Fruit fly (Drosophila melanogaster) whole organism, prepupa: Measurements from ENCODE around the gene wdn.

Experiments
- CG10631 ChIP-seq: fragments of 200-800 bp; sonication (Bioruptor generic); optimal IDR thresholded peaks from 2 replicates; lab custom pipeline; 2016; ENCODE audit warnings: missing biosample characterization, missing genetic modification characterization
- CG11294 ChIP-seq: fragments of 200-800 bp; sonication (Bioruptor generic); IDR thresholded peaks from 2 replicates; pipeline ENCODE4 v1.3.6; 2022; ENCODE audit warnings: missing biosample characterization, missing genetic modification characterization
- CG11902 ChIP-seq: fragments of 200-800 bp; sonication (Bioruptor generic); optimal IDR thresholded peaks from 3 replicates; lab custom pipeline; 2016; ENCODE audit warnings: missing biosample characterization, missing genetic modification characterization
- CG15336 ChIP-seq: fragments of 200-800 bp; sonication (Bioruptor generic); IDR thresholded peaks from 2 replicates; pipeline ENCODE4 v1.3.6; 2022; ENCODE audit warnings: missing biosample characterization, missing genetic modification characterization
- CG1621 ChIP-seq: fragments of 200-800 bp; sonication (Bioruptor generic); optimal IDR thresholded peaks from 3 replicates; lab custom pipeline; 2018; ENCODE audit warnings: missing biosample characterization, mild to moderate bottlenecking, missing genetic modification characterization
- CG16779 ChIP-seq: fragments of 200-800 bp; sonication (Bioruptor generic); optimal IDR thresholded peaks from 3 replicates; lab custom pipeline; 2017; ENCODE audit warnings: missing biosample characterization, mild to moderate bottlenecking, missing genetic modification characterization
- CG31627 ChIP-seq: fragments of 200-800 bp; sonication (Bioruptor generic); optimal IDR thresholded peaks from 3 replicates; lab custom pipeline; 2016; ENCODE audit warnings: missing biosample characterization, missing genetic modification characterization
- CG32006 ChIP-seq: fragments of 200-800 bp; sonication (Bioruptor generic); optimal IDR thresholded peaks from 3 replicates; lab custom pipeline; 2017; ENCODE audit warnings: missing biosample characterization, mild to moderate bottlenecking, missing genetic modification characterization
- CG34406 ChIP-seq: fragments of 200-800 bp; sonication (Bioruptor generic); optimal IDR thresholded peaks from 3 replicates; lab custom pipeline; 2016; ENCODE audit warnings: missing biosample characterization, missing genetic modification characterization
- CG3919 ChIP-seq: fragments of 200-800 bp; sonication (Bioruptor generic); optimal IDR thresholded peaks from 3 replicates; lab custom pipeline; 2016; ENCODE audit warnings: missing biosample characterization, missing genetic modification characterization
- CG4318 ChIP-seq: fragments of 200-800 bp; sonication (Bioruptor generic); optimal IDR thresholded peaks from 3 replicates; lab custom pipeline; 2017; ENCODE audit warnings: missing biosample characterization, mild to moderate bottlenecking, missing genetic modification characterization
- CG6808 ChIP-seq: fragments of 200-800 bp; sonication (Bioruptor generic); optimal IDR thresholded peaks from 3 replicates; lab custom pipeline; 2017; ENCODE audit warnings: missing biosample characterization, missing genetic modification characterization, mild to moderate bottlenecking, moderate library complexity, missing genetic modification reagents
- CG6854 ChIP-seq: fragments of 200-800 bp; sonication (Bioruptor generic); optimal IDR thresholded peaks from 2 replicates; lab custom pipeline; 2017; ENCODE audit warnings: missing biosample characterization, mild to moderate bottlenecking, missing genetic modification characterization
- CG7368 ChIP-seq: fragments of 200-800 bp; sonication (Bioruptor generic); optimal IDR thresholded peaks from 3 replicates; lab custom pipeline; 2016; ENCODE audit warnings: missing biosample characterization, missing genetic modification characterization
- CG8319 ChIP-seq: fragments of 200-800 bp; sonication (Bioruptor generic); optimal IDR thresholded peaks from 3 replicates; lab custom pipeline; 2016; ENCODE audit warnings: missing biosample characterization, missing genetic modification characterization
- CG9139 ChIP-seq: fragments of 200-800 bp; sonication (Bioruptor generic); optimal IDR thresholded peaks from 3 replicates; lab custom pipeline; 2017; ENCODE audit warnings: missing biosample characterization, mild to moderate bottlenecking, missing genetic modification characterization
- Eip78C ChIP-seq: fragments of 200-800 bp; sonication (Bioruptor generic); peaks from one replicate; lab custom pipeline; 2016; ENCODE audit warnings: missing biosample characterization, missing genetic modification characterization
- Eip93F ChIP-seq: fragments of 200-800 bp; sonication (Bioruptor generic); optimal IDR thresholded peaks from 2 replicates; lab custom pipeline; 2016; ENCODE audit warnings: missing biosample characterization, mild to moderate bottlenecking, missing genetic modification characterization
- Ets21C ChIP-seq: fragments of 200-800 bp; sonication (Bioruptor generic); optimal IDR thresholded peaks from 3 replicates; lab custom pipeline; 2016; ENCODE audit warnings: missing biosample characterization, missing genetic modification characterization
- Ets96B ChIP-seq: fragments of 200-800 bp; optimal IDR thresholded peaks from 2 replicates; lab custom pipeline; 2019; ENCODE audit warnings: missing biosample characterization, mild to moderate bottlenecking, missing genetic modification characterization, moderate library complexity
- Gug ChIP-seq: fragments of 200-800 bp; sonication (Bioruptor generic); IDR thresholded peaks from 2 replicates; pipeline ENCODE4 v1.3.6; 2022; ENCODE audit warnings: missing biosample characterization, missing genetic modification characterization
- Hr38 ChIP-seq: sonication (Bioruptor generic); optimal IDR thresholded peaks from 2 replicates; lab custom pipeline; 2016; ENCODE audit warnings: missing biosample characterization, missing genetic modification characterization
- Hr4 ChIP-seq: fragments of 200-800 bp; sonication (Bioruptor generic); optimal IDR thresholded peaks from 3 replicates; lab custom pipeline; 2016; ENCODE audit warnings: missing biosample characterization, missing genetic modification characterization
- Lpt ChIP-seq: fragments of 200-800 bp; sonication (Bioruptor generic); optimal IDR thresholded peaks from 3 replicates; lab custom pipeline; 2016; ENCODE audit warnings: missing biosample characterization, missing genetic modification characterization
- OdsH ChIP-seq: fragments of 200-800 bp; sonication (Bioruptor generic); optimal IDR thresholded peaks from 3 replicates; lab custom pipeline; 2016; ENCODE audit warnings: missing biosample characterization, missing genetic modification characterization
- Smox ChIP-seq: fragments of 200-800 bp; sonication (Bioruptor generic); optimal IDR thresholded peaks from 3 replicates; lab custom pipeline; 2016; ENCODE audit warnings: missing biosample characterization, missing genetic modification characterization
- Sox102F ChIP-seq: fragments of 200-800 bp; sonication (Bioruptor generic); optimal IDR thresholded peaks from 2 replicates; lab custom pipeline; 2016; ENCODE audit warnings: missing biosample characterization, mild to moderate bottlenecking, missing genetic modification characterization
- Sox14 ChIP-seq: fragments of 200-800 bp; sonication (Bioruptor generic); optimal IDR thresholded peaks from 3 replicates; lab custom pipeline; 2016; ENCODE audit warnings: missing biosample characterization, missing genetic modification characterization
- Sox15 ChIP-seq: fragments of 200-800 bp; sonication (Bioruptor generic); optimal IDR thresholded peaks from 3 replicates; lab custom pipeline; 2016; ENCODE audit warnings: missing biosample characterization, missing genetic modification characterization
- cyc ChIP-seq: fragments of 200-800 bp; sonication (Bioruptor generic); optimal IDR thresholded peaks from 3 replicates; lab custom pipeline; 2016; ENCODE audit warnings: missing biosample characterization, missing genetic modification characterization
- eg ChIP-seq: fragments of 200-800 bp; sonication (Bioruptor generic); IDR thresholded peaks from 3 replicates; pipeline ENCODE4 v1.3.6; 2022; ENCODE audit warnings: missing biosample characterization, missing genetic modification characterization
- fkh ChIP-seq: fragments of 200-800 bp; sonication (Bioruptor generic); optimal IDR thresholded peaks from 3 replicates; lab custom pipeline; 2017; ENCODE audit warnings: missing biosample characterization, mild to moderate bottlenecking, missing genetic modification characterization, moderate library complexity
- net ChIP-seq: fragments of 200-800 bp; sonication (Bioruptor generic); optimal IDR thresholded peaks from 3 replicates; lab custom pipeline; 2016; ENCODE audit warnings: missing biosample characterization, missing genetic modification characterization
- pdm3 ChIP-seq: fragments of 200-800 bp; sonication (Bioruptor generic); optimal IDR thresholded peaks from 3 replicates; lab custom pipeline; 2016; ENCODE audit warnings: missing biosample characterization, missing genetic modification characterization
- salr ChIP-seq, 2 experiments: fragments of 200-800 bp; sonication (Bioruptor generic); optimal IDR thresholded peaks; 3 replicates each; lab custom pipeline; 2016 to 2018; ENCODE audit warnings: missing biosample characterization in 2 of 2, missing genetic modification characterization in 2 of 2, mild to moderate bottlenecking in 1 of 2
- spab ChIP-seq: fragments of 200-800 bp; sonication (Bioruptor generic); optimal IDR thresholded peaks from 2 replicates; lab custom pipeline; 2017; ENCODE audit warnings: missing biosample characterization, mild to moderate bottlenecking, missing genetic modification characterization, missing genetic modification reagents
- ss ChIP-seq, 2 experiments: fragments of 200-800 bp; sonication (Bioruptor generic); optimal IDR thresholded peaks; 2 replicates in 1 of 2; 3 replicates in 1 of 2; lab custom pipeline; 2017 to 2018; ENCODE audit warnings: mild to moderate bottlenecking in 2 of 2, missing biosample characterization in 2 of 2, missing genetic modification characterization in 2 of 2, moderate library complexity in 1 of 2
- svp ChIP-seq: fragments of 200-800 bp; sonication (Bioruptor generic); peaks from one replicate; lab custom pipeline; 2016; ENCODE audit warnings: missing biosample characterization, missing genetic modification characterization
- topi ChIP-seq: fragments of 200-800 bp; sonication (Bioruptor generic); optimal IDR thresholded peaks from 3 replicates; lab custom pipeline; 2016; ENCODE audit warnings: missing biosample characterization, missing genetic modification characterization
- vri ChIP-seq: fragments of 200-800 bp; sonication (Bioruptor generic); optimal IDR thresholded peaks from 3 replicates; lab custom pipeline; 2016; ENCODE audit warnings: missing biosample characterization, mild to moderate bottlenecking, missing genetic modification characterization

Gene wdn

DNA sequence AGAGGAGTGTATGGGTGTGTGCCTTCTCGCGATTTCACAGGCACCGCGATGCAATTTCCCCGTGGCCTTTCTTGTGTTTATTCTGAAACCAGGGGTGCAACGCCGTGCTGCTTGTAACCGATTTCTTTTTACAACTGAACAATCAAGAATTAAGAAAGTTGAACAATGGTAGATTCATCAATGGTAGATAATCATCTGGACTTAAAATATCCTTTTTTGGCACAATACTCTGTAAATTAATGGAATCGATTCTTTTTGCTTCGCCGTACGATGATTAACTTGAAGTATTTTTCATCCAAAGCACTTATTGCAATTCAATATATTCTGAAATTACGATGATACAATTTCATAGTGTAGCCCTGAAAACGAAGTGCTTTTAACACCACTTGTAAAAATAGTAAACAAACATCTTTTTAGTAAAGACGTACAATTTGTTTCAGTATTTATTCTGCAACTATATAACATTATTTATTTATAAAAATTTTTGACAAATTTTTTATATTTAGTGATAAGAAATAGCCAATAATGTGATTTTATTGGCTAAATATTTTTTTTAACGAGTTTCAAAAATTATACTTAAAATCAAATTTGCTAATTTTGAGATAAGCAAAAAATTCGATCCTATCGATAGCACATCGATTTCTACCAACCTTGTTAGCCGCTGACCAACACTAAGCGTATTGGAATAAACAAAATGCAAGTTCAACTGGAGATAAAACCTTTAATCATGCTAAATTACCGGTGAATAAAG is 8.6 kb upstream of the wdn start, which contains the start of the genes CG1523 and CG1647 (continued):
- TF ChIP-seq CG4318 (GFP tag; lab: Kevin White, UChicago) (no peak), Sox14 (GFP tag; lab: Kevin White, UChicago) (peak; percentile 83), CG7368 (GFP tag; lab: Kevin White, UChicago) (no peak), fkh (GFP tag; lab: Kevin White, UChicago) (peak; percentile 69), topi (GFP tag; lab: Kevin White, UChicago) (no peak), CG11902 (GFP tag; lab: Kevin White, UChicago) (no peak), CG9139 (GFP tag; lab: Kevin White, UChicago) (no peak), Eip78C (GFP tag; lab: Kevin White, UChicago) (no peak), CG1621 (tag; lab: Kevin White, UChicago) (no peak), Ets96B (tag; lab: Kevin White, UChicago) (peak; percentile 64), CG16779 (tag; lab: Kevin White, UChicago) (no peak), CG34406 (GFP tag; lab: Kevin White, UChicago) (peak; percentile 71), OdsH (GFP tag; lab: Kevin White, UChicago) (no peak), CG6854 (GFP tag; lab: Kevin White, UChicago) (no peak), CG10631 (GFP tag; lab: Kevin White, UChicago) (peak; percentile 80), Hr4 (GFP tag; lab: Kevin White, UChicago) (peak; percentile 73), cyc (peak; percentile 51), eg (no peak; the same call in 2 of the 3 replicates), Gug (GFP tag; lab: Robert Waterston, UW) (peak; percentile 53), Sox102F (GFP tag; lab: Kevin White, UChicago) (no peak), salr (GFP tag; optimal IDR thresholded peaks at IDR 0.05; lab: Kevin White, UChicago) (peak in 1 of 2 experiments; percentile 44), spab (GFP tag; lab: Kevin White, UChicago) (no peak), CG6808 (GFP tag; lab: Kevin White, UChicago) (no peak), Smox (GFP tag; lab: Kevin White, UChicago) (no peak), vri (GFP tag; lab: Kevin White, UChicago) (no peak), Hr38 (GFP tag; lab: Kevin White, UChicago) (no peak), Eip93F (GFP tag; lab: Kevin White, UChicago) (no peak), net (GFP tag; lab: Kevin White, UChicago) (no peak), Lpt (GFP tag; lab: Kevin White, UChicago) (peak; percentile 3), CG3919 (GFP tag; lab: Kevin White, UChicago) (no peak), CG8319 (GFP tag; lab: Kevin White, UChicago) (no peak), ss (GFP tag; optimal IDR thresholded peaks at IDR 0.05; lab: Kevin White, UChicago) (no peak), CG11294 (GFP tag; lab: Robert Waterston, UW) (peak; percentile 40; the same call in 1 of the 2 replicates), CG31627 (peak; percentile 76), Sox15 (GFP tag; lab: Kevin White, UChicago) (peak; percentile 66), CG15336 (peak; percentile 34; the same call in 1 of the 2 replicates), svp (GFP tag; lab: Kevin White, UChicago) (no peak), CG32006 (GFP tag; lab: Kevin White, UChicago) (peak; percentile 75), Ets21C (GFP tag; lab: Kevin White, UChicago) (no peak), pdm3 (no peak)
